Comparison of ENCODE assay signal across 1 fruit fly cellular context in genomic region chr3L:5823763-5824445, dm6.
A peak's percentile ranks its signal among the peaks of the same experiment; 100 is the strongest.
TF ChIP-seq lines count a peak whose summit lies in the region.

No protein-coding gene starts in this region.

TF ChIP-seq in whole organism, embryonic, 481 proteins besides CTCF, POLR2A, EP300 and RAD21 (continued from another document and continues in another):
- TF ChIP-seq CG6175 (GFP tag; IDR thresholded peaks at IDR 0.05; lab: Robert Waterston, UW) (no peak), CG7556 (GFP tag; optimal IDR thresholded peaks at IDR 0.05; lab: Kevin White, UChicago) (peak; percentile 80), Drgx (GFP tag; IDR thresholded peaks at IDR 0.05; lab: Robert Waterston, UW) (no peak), CG13424 (tag; optimal IDR thresholded peaks at IDR 0.05; lab: Kevin White, UChicago) (peak; percentile 68), CG6854 (GFP tag; optimal IDR thresholded peaks at IDR 0.05; lab: Kevin White, UChicago) (peak; percentile 33), Xbp1 (GFP tag; optimal IDR thresholded peaks at IDR 0.05; lab: Kevin White, UChicago) (peak; percentile 44), zen (tag; optimal IDR thresholded peaks at IDR 0.05; lab: Kevin White, UChicago) (peak; percentile 67), Asciz (GFP tag; optimal IDR thresholded peaks at IDR 0.05; lab: Kevin White, UChicago) (peak; percentile 96), ap (GFP tag; IDR thresholded peaks at IDR 0.05; lab: Robert Waterston, UW) (peak; percentile 40), Meics (GFP tag; optimal IDR thresholded peaks at IDR 0.05; lab: Kevin White, UChicago) (peak; percentile 78), CG15479 (GFP tag; optimal IDR thresholded peaks at IDR 0.05; lab: Kevin White, UChicago) (peak; percentile 44), slou (GFP tag; optimal IDR thresholded peaks at IDR 0.05; lab: Kevin White, UChicago) (no peak), CG31224 (GFP tag; IDR thresholded peaks at IDR 0.05; lab: Robert Waterston, UW) (0 out of 2 replicates have a peak, but pooled peaks have one; percentile 21), tin (GFP tag; optimal IDR thresholded peaks at IDR 0.05; lab: Kevin White, UChicago) (peak; percentile 53), Nf-YB (GFP tag; optimal IDR thresholded peaks at IDR 0.05; lab: Kevin White, UChicago) (peak; percentile 72), Hr39 (optimal IDR thresholded peaks at IDR 0.05; lab: Kevin White, UChicago) (no peak), CG17829 (tag; optimal IDR thresholded peaks at IDR 0.05; lab: Kevin White, UChicago) (peak; percentile 66), Bteb2 (GFP tag; optimal IDR thresholded peaks at IDR 0.05; lab: Kevin White, UChicago) (peak; percentile 53), CG8924 (tag; optimal IDR thresholded peaks at IDR 0.05; lab: Kevin White, UChicago) (peak; percentile 86), sr (GFP tag; IDR thresholded peaks at IDR 0.05; lab: Robert Waterston, UW) (peak; percentile 47; the same call in 1 of the 3 replicates), scrt (GFP tag; optimal IDR thresholded peaks at IDR 0.05; lab: Kevin White, UChicago) (peak; percentile 73), ab (GFP tag; optimal IDR thresholded peaks at IDR 0.05; lab: Kevin White, UChicago) (no peak), CG32772 (GFP tag; IDR thresholded peaks at IDR 0.05; lab: Robert Waterston, UW) (peak; percentile 17; the same call in 1 of the 2 replicates), CG42726 (GFP tag; IDR thresholded peaks at IDR 0.05; lab: Robert Waterston, UW; ENCODE audit: partially characterized antibody) (no peak), kay (GFP tag; optimal IDR thresholded peaks at IDR 0.05; lab: Kevin White, UChicago) (peak; percentile 53), Sry-β (GFP tag; optimal IDR thresholded peaks at IDR 0.05; lab: Kevin White, UChicago) (peak; percentile 72), Nf-YA (GFP tag; IDR thresholded peaks at IDR 0.05; lab: Robert Waterston, UW) (peak; percentile 68), vfl (GFP tag; optimal IDR thresholded peaks at IDR 0.05; lab: Kevin White, UChicago) (no peak), aop (GFP tag; IDR thresholded peaks at IDR 0.05; lab: Robert Waterston, UW) (no peak), CG15696 (tag; optimal IDR thresholded peaks at IDR 0.05; lab: Kevin White, UChicago) (peak; percentile 90), cas (GFP tag; IDR thresholded peaks at IDR 0.05; lab: Robert Waterston, UW) (no peak), bowl (GFP tag; IDR thresholded peaks at IDR 0.05; lab: Robert Waterston, UW) (no peak), Ssrp (tag; optimal IDR thresholded peaks at IDR 0.05; lab: Kevin White, UChicago) (peak; percentile 47), gcm (GFP tag; optimal IDR thresholded peaks at IDR 0.05; lab: Kevin White, UChicago) (peak; percentile 66), CG8478 (optimal IDR thresholded peaks at IDR 0.05; lab: Kevin White, UChicago) (no peak), CG17359 (tag; optimal IDR thresholded peaks at IDR 0.05; lab: Kevin White, UChicago) (peak; percentile 93), CG1024 (GFP tag; IDR thresholded peaks at IDR 0.05; lab: Robert Waterston, UW) (peak; percentile 65; the same call in 1 of the 2 replicates), CG3995 (GFP tag; optimal IDR thresholded peaks at IDR 0.05; lab: Kevin White, UChicago) (no peak), CG17802 (tag; optimal IDR thresholded peaks at IDR 0.05; lab: Kevin White, UChicago) (peak; percentile 81), CG18764 (GFP tag; optimal IDR thresholded peaks at IDR 0.05; lab: Kevin White, UChicago) (peak; percentile 90), CG17361 (GFP tag; IDR thresholded peaks at IDR 0.05; lab: Robert Waterston, UW) (peak; percentile 79), Sin3A (optimal IDR thresholded peaks at IDR 0.05; lab: Kevin White, UChicago) (no peak), az2 (GFP tag; optimal IDR thresholded peaks at IDR 0.05; lab: Kevin White, UChicago) (peak; percentile 59), CG2712 (tag; optimal IDR thresholded peaks at IDR 0.05; lab: Kevin White, UChicago) (peak; percentile 84), Ets65A (GFP tag; lab: Kevin White, UChicago) (peak; percentile 63), CG2678 (tag; optimal IDR thresholded peaks at IDR 0.05; lab: Kevin White, UChicago) (peak; percentile 90), nmo (GFP tag; optimal IDR thresholded peaks at IDR 0.05; lab: Kevin White, UChicago) (peak; percentile 50), bcd (GFP tag; optimal IDR thresholded peaks at IDR 0.05; lab: Kevin White, UChicago) (peak; percentile 78), CG3847 (GFP tag; IDR thresholded peaks at IDR 0.05; lab: Robert Waterston, UW) (no peak), odd (GFP tag; optimal IDR thresholded peaks at IDR 0.05; lab: Kevin White, UChicago) (peak; percentile 85), insv (GFP tag; optimal IDR thresholded peaks at IDR 0.05; lab: Kevin White, UChicago) (peak in 1 of 2 experiments; percentile 11), hb (GFP tag; IDR thresholded peaks at IDR 0.05; lab: Robert Waterston, UW; ENCODE audit: partially characterized antibody) (no peak), CG18262 (tag; optimal IDR thresholded peaks at IDR 0.05; lab: Kevin White, UChicago) (peak; percentile 81), CG9609 (GFP tag; optimal IDR thresholded peaks at IDR 0.05; lab: Kevin White, UChicago) (peak; percentile 81), CG15601 (tag; optimal IDR thresholded peaks at IDR 0.05; lab: Kevin White, UChicago) (peak; percentile 89), emc (GFP tag; optimal IDR thresholded peaks at IDR 0.05; lab: Kevin White, UChicago) (peak; percentile 19), chif (GFP tag; optimal IDR thresholded peaks at IDR 0.05; lab: Kevin White, UChicago) (peak; percentile 83 to 86), CG3407 (GFP tag; optimal IDR thresholded peaks at IDR 0.05; lab: Kevin White, UChicago) (peak; percentile 92), CG8765 (GFP tag; IDR thresholded peaks at IDR 0.05; lab: Robert Waterston, UW) (no peak), run (tag; optimal IDR thresholded peaks at IDR 0.05; lab: Kevin White, UChicago) (peak; percentile 73), gce (GFP tag; IDR thresholded peaks at IDR 0.05; lab: Robert Waterston, UW) (peak; percentile 74; the same call in 1 of the 3 replicates), CG5245 (GFP tag; optimal IDR thresholded peaks at IDR 0.05; lab: Kevin White, UChicago) (peak; percentile 76), unpg (GFP tag; optimal IDR thresholded peaks at IDR 0.05; lab: Kevin White, UChicago) (peak; percentile 81), Vsx1 (GFP tag; optimal IDR thresholded peaks at IDR 0.05; lab: Kevin White, UChicago) (peak; percentile 85), ash1 (GFP tag; optimal IDR thresholded peaks at IDR 0.05; lab: Kevin White, UChicago) (peak; percentile 49), CG4360 (GFP tag; IDR thresholded peaks at IDR 0.05; lab: Robert Waterston, UW) (peak; percentile 74), B-H2 (GFP tag; optimal IDR thresholded peaks at IDR 0.05; lab: Kevin White, UChicago) (no peak), CG18011 (GFP tag; optimal IDR thresholded peaks at IDR 0.05; lab: Kevin White, UChicago) (peak; percentile 48), CG11696 (GFP tag; IDR thresholded peaks at IDR 0.05; lab: Robert Waterston, UW) (peak; percentile 43; the same call in 1 of the 2 replicates), lilli (GFP tag; optimal IDR thresholded peaks at IDR 0.05; lab: Kevin White, UChicago) (peak; percentile 44), CG14014 (GFP tag; IDR thresholded peaks at IDR 0.05; lab: Robert Waterston, UW) (peak; percentile 57; the same call in 1 of the 2 replicates), CG10959 (GFP tag; IDR thresholded peaks at IDR 0.05; lab: Robert Waterston, UW) (peak; percentile 60), PHDP (tag; optimal IDR thresholded peaks at IDR 0.05; lab: Kevin White, UChicago) (peak; percentile 80), NK7.1 (GFP tag; optimal IDR thresholded peaks at IDR 0.05; lab: Kevin White, UChicago) (no peak), Rx (GFP tag; IDR thresholded peaks at IDR 0.05; lab: Robert Waterston, UW) (no peak), dimm (GFP tag; IDR thresholded peaks at IDR 0.05; lab: Robert Waterston, UW) (no peak), CG8388 (GFP tag; optimal IDR thresholded peaks at IDR 0.05; lab: Kevin White, UChicago) (peak; percentile 56), h (optimal IDR thresholded peaks at IDR 0.05; lab: Kevin White, UChicago) (no peak), ems (GFP tag; optimal IDR thresholded peaks at IDR 0.05; lab: Kevin White, UChicago) (peak; percentile 76), CG2889 (GFP tag; IDR thresholded peaks at IDR 0.05; lab: Robert Waterston, UW) (no peak), fd64A (GFP tag; optimal IDR thresholded peaks at IDR 0.05; lab: Kevin White, UChicago) (peak; percentile 96), ATbp (GFP tag; optimal IDR thresholded peaks at IDR 0.05; lab: Kevin White, UChicago) (peak; percentile 96), corto (GFP tag; optimal IDR thresholded peaks at IDR 0.05; lab: Kevin White, UChicago) (no peak), CG18599 (GFP tag; optimal IDR thresholded peaks at IDR 0.05; lab: Kevin White, UChicago) (peak; percentile 82), sens-2 (GFP tag; IDR thresholded peaks at IDR 0.05; lab: Robert Waterston, UW) (no peak), caup (GFP tag; optimal IDR thresholded peaks at IDR 0.05; lab: Kevin White, UChicago; ENCODE audit: severe bottlenecking) (peak; percentile 79), nom (GFP tag; optimal IDR thresholded peaks at IDR 0.05; lab: Kevin White, UChicago) (no peak), Gug (GFP tag; IDR thresholded peaks at IDR 0.05; lab: Robert Waterston, UW) (no peak), CG32767 (GFP tag; IDR thresholded peaks at IDR 0.05; lab: Robert Waterston, UW) (peak; percentile 50; the same call in 1 of the 2 replicates), CG33557 (GFP tag; optimal IDR thresholded peaks at IDR 0.05; lab: Kevin White, UChicago) (peak; percentile 83), CG13296 (GFP tag; optimal IDR thresholded peaks at IDR 0.05; lab: Kevin White, UChicago) (peak; percentile 74), CG34224 (GFP tag; IDR thresholded peaks at IDR 0.05; lab: Robert Waterston, UW; ENCODE audit: partially characterized antibody) (no peak), CG10543 (GFP tag; optimal IDR thresholded peaks at IDR 0.05; lab: Kevin White, UChicago) (peak; percentile 61), Dip3 (GFP tag; optimal IDR thresholded peaks at IDR 0.05; lab: Kevin White, UChicago) (no peak), CG6813 (GFP tag; optimal IDR thresholded peaks at IDR 0.05; lab: Kevin White, UChicago) (peak; percentile 94), her (GFP tag; optimal IDR thresholded peaks at IDR 0.05; lab: Kevin White, UChicago) (peak; percentile 72), Awh (GFP tag; IDR thresholded peaks at IDR 0.05; lab: Robert Waterston, UW) (peak; percentile 74), slp2 (GFP tag; optimal IDR thresholded peaks at IDR 0.05; lab: Kevin White, UChicago) (peak; percentile 71), MESR4 (GFP tag; optimal IDR thresholded peaks at IDR 0.05; lab: Kevin White, UChicago) (peak; percentile 30), Tbp (GFP tag; optimal IDR thresholded peaks at IDR 0.05; lab: Kevin White, UChicago) (no peak), btn (GFP tag; optimal IDR thresholded peaks at IDR 0.05; lab: Kevin White, UChicago) (peak; percentile 90), sob (GFP tag; IDR thresholded peaks at IDR 0.05; lab: Robert Waterston, UW) (peak; percentile 69), CoRest (tag; optimal IDR thresholded peaks at IDR 0.05; lab: Kevin White, UChicago) (peak; percentile 73), CG12744 (GFP tag; optimal IDR thresholded peaks at IDR 0.05; lab: Kevin White, UChicago) (peak; percentile 71), CG9215 (GFP tag; IDR thresholded peaks at IDR 0.05; lab: Robert Waterston, UW) (no peak), gfzf (GFP tag; optimal IDR thresholded peaks at IDR 0.05; lab: Kevin White, UChicago) (no peak), CG10267 (tag; optimal IDR thresholded peaks at IDR 0.05; lab: Kevin White, UChicago) (peak; percentile 71), D19A (tag; optimal IDR thresholded peaks at IDR 0.05; lab: Kevin White, UChicago) (peak; percentile 70), NFAT (GFP tag; IDR thresholded peaks at IDR 0.05; lab: Robert Waterston, UW) (no peak), CG11560 (tag; IDR thresholded peaks at IDR 0.05; lab: Robert Waterston, UW) (no peak), lov (optimal IDR thresholded peaks at IDR 0.05; lab: Kevin White, UChicago) (no peak), lov (GFP tag; IDR thresholded peaks at IDR 0.05; lab: Robert Waterston, UW) (peak; percentile 68; the same call in 2 of the 3 replicates), Ets97D (GFP tag; optimal IDR thresholded peaks at IDR 0.05; lab: Kevin White, UChicago) (peak; percentile 15), MTF-1 (GFP tag; optimal IDR thresholded peaks at IDR 0.05; lab: Kevin White, UChicago; ENCODE audit: borderline replicate concordance) (peak; percentile 99), Fer3 (tag; optimal IDR thresholded peaks at IDR 0.05; lab: Kevin White, UChicago) (peak; percentile 76), CG17612 (GFP tag; IDR thresholded peaks at IDR 0.05; lab: Robert Waterston, UW) (no peak), mam (GFP tag; optimal IDR thresholded peaks at IDR 0.05; lab: Kevin White, UChicago) (peak; percentile 4), psq (GFP tag; optimal IDR thresholded peaks at IDR 0.05; lab: Kevin White, UChicago) (peak; percentile 78), Lim3 (GFP tag; IDR thresholded peaks at IDR 0.05; lab: Robert Waterston, UW) (no peak), gsb (GFP tag; IDR thresholded peaks at IDR 0.05; lab: Robert Waterston, UW) (no peak; the same call in 1 of the 2 replicates), grn (GFP tag; optimal IDR thresholded peaks at IDR 0.05; lab: Kevin White, UChicago) (peak; percentile 56), chn (GFP tag; optimal IDR thresholded peaks at IDR 0.05; lab: Kevin White, UChicago) (peak; percentile 71), CG16863 (GFP tag; optimal IDR thresholded peaks at IDR 0.05; lab: Kevin White, UChicago) (peak; percentile 90), CG12219 (GFP tag; optimal IDR thresholded peaks at IDR 0.05; lab: Kevin White, UChicago) (peak; percentile 80), CG4424 (GFP tag; optimal IDR thresholded peaks at IDR 0.05; lab: Kevin White, UChicago) (peak; percentile 87), prd (optimal IDR thresholded peaks at IDR 0.05; lab: Kevin White, UChicago) (no peak), prd (GFP tag; IDR thresholded peaks at IDR 0.05; lab: Robert Waterston, UW) (peak; percentile 30; the same call in 1 of the 3 replicates), Lhr (GFP tag; optimal IDR thresholded peaks at IDR 0.05; lab: Kevin White, UChicago) (peak; percentile 83), unc-4 (GFP tag; IDR thresholded peaks at IDR 0.05; lab: Robert Waterston, UW; ENCODE audit: partially characterized antibody) (no peak), CG13775 (GFP tag; optimal IDR thresholded peaks at IDR 0.05; lab: Kevin White, UChicago) (peak; percentile 58), HLH54F (GFP tag; optimal IDR thresholded peaks at IDR 0.05; lab: Kevin White, UChicago) (peak; percentile 57), Aef1 (GFP tag; IDR thresholded peaks at IDR 0.05; lab: Robert Waterston, UW) (peak; percentile 28; the same call in 1 of the 3 replicates)
